Fruit fly (Drosophila melanogaster) whole organism, embryonic: ENCODE data around the gene CG10086.

Source experiments
- Blimp-1 ChIP-seq: fragments of 200-800 bp; sonication (Bioruptor generic); optimal IDR thresholded peaks from 3 replicates; lab custom pipeline; 2018; ENCODE audit warnings: missing biosample characterization, missing genetic modification characterization, mild to moderate bottlenecking, moderate library complexity, missing genetic modification reagents
- CG10543 ChIP-seq: fragments of 200-800 bp; sonication (Bioruptor generic); optimal IDR thresholded peaks from 3 replicates; lab custom pipeline; 2017; ENCODE audit warnings: missing biosample characterization, mild to moderate bottlenecking, missing genetic modification characterization, moderate library complexity
- CG11504 ChIP-seq: fragments of 200-800 bp; sonication (Bioruptor generic); optimal IDR thresholded peaks from 3 replicates; lab custom pipeline; 2019; ENCODE audit warnings: missing biosample characterization, mild to moderate bottlenecking, missing genetic modification characterization, moderate library complexity
- CG11696 ChIP-seq: fragments of 200-800 bp; sonication (Bioruptor generic); IDR thresholded peaks from 2 replicates; pipeline ENCODE4 v1.3.6; 2022; ENCODE audit warnings: missing biosample characterization, missing genetic modification characterization
- CG12659 ChIP-seq: fragments of 200-800 bp; sonication (Bioruptor generic); optimal IDR thresholded peaks from 3 replicates; lab custom pipeline; 2017; ENCODE audit warnings: mild to moderate bottlenecking, missing biosample characterization, missing genetic modification reagents, missing genetic modification characterization
- CG15011 ChIP-seq: fragments of 200-800 bp; sonication (Bioruptor generic); optimal IDR thresholded peaks from 3 replicates; lab custom pipeline; 2018; ENCODE audit warnings: missing biosample characterization, mild to moderate bottlenecking, missing genetic modification characterization
- CG15514 ChIP-seq: fragments of 200-800 bp; sonication (Bioruptor generic); optimal IDR thresholded peaks from 3 replicates; lab custom pipeline; 2017; ENCODE audit warnings: missing biosample characterization, missing genetic modification characterization, mild to moderate bottlenecking, moderate library complexity, missing genetic modification reagents
- CG16813 ChIP-seq: fragments of 200-800 bp; sonication (Bioruptor generic); IDR thresholded peaks from 3 replicates; pipeline ENCODE4 v1.3.6; 2022; ENCODE audit warnings: missing biosample characterization, missing genetic modification characterization; ENCODE audit not compliant: partially characterized antibody
- CG17829 ChIP-seq: fragments of 200-800 bp; optimal IDR thresholded peaks from 2 replicates; lab custom pipeline; 2019; ENCODE audit warnings: missing biosample characterization, mild to moderate bottlenecking, missing genetic modification characterization, moderate library complexity
- CG32767 ChIP-seq: fragments of 200-800 bp; sonication (Bioruptor generic); IDR thresholded peaks from 2 replicates; pipeline ENCODE4 v1.3.6; 2022; ENCODE audit warnings: missing biosample characterization, missing genetic modification characterization
- CG33213 ChIP-seq: fragments of 200-800 bp; sonication (Bioruptor generic); optimal IDR thresholded peaks from 3 replicates; lab custom pipeline; 2016; ENCODE audit warnings: missing biosample characterization, missing genetic modification characterization
- CG33557 ChIP-seq: fragments of 200-800 bp; sonication (Bioruptor generic); optimal IDR thresholded peaks from 2 replicates; lab custom pipeline; 2019; ENCODE audit warnings: missing biosample characterization, mild to moderate bottlenecking, missing genetic modification characterization, moderate library complexity
- CG4328 ChIP-seq: fragments of 200-800 bp; sonication (Bioruptor generic); optimal IDR thresholded peaks from 3 replicates; lab custom pipeline; 2017; ENCODE audit warnings: missing biosample characterization, missing genetic modification reagents, missing genetic modification characterization
- CG4707 ChIP-seq: fragments of 200-800 bp; sonication (Bioruptor generic); optimal IDR thresholded peaks from 2 replicates; lab custom pipeline; 2018; ENCODE audit warnings: missing biosample characterization, mild to moderate bottlenecking, missing genetic modification characterization, moderate library complexity
- CG6254 ChIP-seq: fragments of 200-800 bp; sonication (Bioruptor generic); optimal IDR thresholded peaks from 3 replicates; lab custom pipeline; 2017; ENCODE audit warnings: mild to moderate bottlenecking, missing biosample characterization, missing genetic modification reagents, missing genetic modification characterization
- CG6791 ChIP-seq: fragments of 200-800 bp; sonication (Bioruptor generic); IDR thresholded peaks from 3 replicates; pipeline ENCODE4 v1.3.6; 2022; ENCODE audit warnings: missing biosample characterization, missing genetic modification characterization; ENCODE audit not compliant: partially characterized antibody
- CG7271 ChIP-seq: fragments of 200-800 bp; sonication (Bioruptor generic); optimal IDR thresholded peaks from 2 replicates; lab custom pipeline; 2018; ENCODE audit warnings: missing biosample characterization, mild to moderate bottlenecking, missing genetic modification characterization, moderate library complexity
- CG8281 ChIP-seq: fragments of 200-800 bp; sonication (Bioruptor generic); optimal IDR thresholded peaks from 2 replicates; lab custom pipeline; 2018; ENCODE audit warnings: missing biosample characterization, mild to moderate bottlenecking, missing genetic modification characterization, moderate library complexity
- CG8765 ChIP-seq: fragments of 200-800 bp; sonication (Bioruptor generic); IDR thresholded peaks from 2 replicates; pipeline ENCODE4 v1.3.6; 2022; ENCODE audit warnings: missing biosample characterization, missing genetic modification characterization
- Dek ChIP-seq: fragments of 200-800 bp; sonication (Bioruptor generic); optimal IDR thresholded peaks from 3 replicates; lab custom pipeline; 2019; ENCODE audit warnings: missing biosample characterization, mild to moderate bottlenecking, missing genetic modification characterization, moderate library complexity
- Dip3 ChIP-seq: fragments of 200-800 bp; sonication (Bioruptor generic); optimal IDR thresholded peaks from 3 replicates; lab custom pipeline; 2016; ENCODE audit warnings: missing biosample characterization, missing genetic modification characterization
- Hand ChIP-seq: fragments of 200-800 bp; sonication (Bioruptor generic); optimal IDR thresholded peaks from 2 replicates; lab custom pipeline; 2017; ENCODE audit warnings: mild to moderate bottlenecking, missing biosample characterization, missing genetic modification reagents, missing genetic modification characterization
- Kr ChIP-seq: fragments of 200-800 bp; sonication (Bioruptor generic); optimal IDR thresholded peaks from 2 replicates; lab custom pipeline; 2017; ENCODE audit warnings: missing biosample characterization, mild to moderate bottlenecking, missing genetic modification characterization
- Lhr ChIP-seq: fragments of 200-800 bp; sonication (Bioruptor generic); optimal IDR thresholded peaks from 3 replicates; lab custom pipeline; 2017; ENCODE audit warnings: mild to moderate bottlenecking, missing biosample characterization, missing genetic modification reagents, missing genetic modification characterization
- Max ChIP-seq: fragments of 200-800 bp; sonication (Bioruptor generic); optimal IDR thresholded peaks from 2 replicates; lab custom pipeline; 2016; ENCODE audit warnings: missing biosample characterization, mild to moderate bottlenecking, missing genetic modification characterization
- Meics ChIP-seq: fragments of 200-800 bp; sonication (Bioruptor generic); optimal IDR thresholded peaks from 2 replicates; lab custom pipeline; 2017; ENCODE audit warnings: missing biosample characterization, mild to moderate bottlenecking, missing genetic modification characterization
- Nf-YA ChIP-seq: fragments of 200-800 bp; sonication (Bioruptor generic); IDR thresholded peaks from 2 replicates; pipeline ENCODE4 v1.3.6; 2022; ENCODE audit warnings: missing biosample characterization, missing genetic modification characterization
- Nf-YC ChIP-seq: fragments of 200-800 bp; optimal IDR thresholded peaks from 3 replicates; lab custom pipeline; 2019; ENCODE audit warnings: missing biosample characterization, mild to moderate bottlenecking, missing genetic modification characterization, moderate library complexity
- Pdp1 ChIP-seq, 2 experiments: fragments of 200-800 bp; sonication (Bioruptor generic); optimal IDR thresholded peaks; 3 replicates each; lab custom pipeline; 2016; ENCODE audit warnings: missing biosample characterization in 2 of 2, missing genetic modification characterization in 2 of 2, mild to moderate bottlenecking in 1 of 2, moderate library complexity in 1 of 2
- Usf ChIP-seq: fragments of 200-800 bp; sonication (Bioruptor generic); optimal IDR thresholded peaks from 2 replicates; lab custom pipeline; 2017; ENCODE audit warnings: missing genotype, missing biosample characterization, missing genetic modification characterization
- YL-1 ChIP-seq: fragments of 200-800 bp; sonication (Bioruptor generic); optimal IDR thresholded peaks from 3 replicates; lab custom pipeline; 2017; ENCODE audit warnings: missing biosample characterization, mild to moderate bottlenecking, missing genetic modification characterization
- ab ChIP-seq: fragments of 200-800 bp; sonication (Bioruptor generic); optimal IDR thresholded peaks from 2 replicates; lab custom pipeline; 2016; ENCODE audit warnings: missing biosample characterization, missing genetic modification characterization
- ap ChIP-seq: fragments of 200-800 bp; sonication (Bioruptor generic); IDR thresholded peaks from 2 replicates; pipeline ENCODE4 v1.3.6; 2022; ENCODE audit warnings: missing biosample characterization, missing genetic modification characterization
- ash1 ChIP-seq: fragments of 200-800 bp; sonication (Bioruptor generic); optimal IDR thresholded peaks from 2 replicates; lab custom pipeline; 2018; ENCODE audit warnings: missing biosample characterization, mild to moderate bottlenecking, missing genetic modification characterization
- bbx ChIP-seq: fragments of 200-800 bp; sonication (Bioruptor generic); IDR thresholded peaks from 2 replicates; pipeline ENCODE4 v1.3.6; 2022; ENCODE audit warnings: missing biosample characterization, missing genetic modification characterization; ENCODE audit not compliant: partially characterized antibody
- bcd ChIP-seq: fragments of 200-800 bp; sonication (Bioruptor generic); optimal IDR thresholded peaks from 2 replicates; lab custom pipeline; 2017; ENCODE audit warnings: missing biosample characterization, mild to moderate bottlenecking, missing genetic modification characterization
- cwo ChIP-seq: fragments of 200-800 bp; sonication (Bioruptor generic); optimal IDR thresholded peaks from 3 replicates; lab custom pipeline; 2017; ENCODE audit warnings: missing biosample characterization, missing genetic modification characterization, mild to moderate bottlenecking, moderate library complexity, missing genetic modification reagents
- esg ChIP-seq: fragments of 200-800 bp; sonication (Bioruptor generic); conservative IDR thresholded peaks from 2 replicates; pipeline ENCODE4 v1.3.6; 2022; ENCODE audit warnings: missing biosample characterization, missing genetic modification characterization
- gem ChIP-seq: fragments of 200-800 bp; sonication (Bioruptor generic); optimal IDR thresholded peaks from 2 replicates; lab custom pipeline; 2019; ENCODE audit warnings: missing biosample characterization, mild to moderate bottlenecking, missing genetic modification characterization, moderate library complexity
- gt ChIP-seq: fragments of 200-800 bp; sonication (Bioruptor generic); IDR thresholded peaks from 2 replicates; pipeline ENCODE4 v1.3.6; 2022; ENCODE audit warnings: missing biosample characterization, missing genetic modification characterization
- h ChIP-seq: fragments of >200 bp; optimal IDR thresholded peaks from 2 replicates; lab custom pipeline; 2017
- insv ChIP-seq, 2 experiments: fragments of 200-800 bp; sonication (Bioruptor generic); optimal IDR thresholded peaks; 3 replicates each; lab custom pipeline; 2016 to 2018; ENCODE audit warnings: missing biosample characterization in 2 of 2, missing genetic modification characterization in 2 of 2
- jumu ChIP-seq: fragments of 200-800 bp; sonication (Bioruptor generic); optimal IDR thresholded peaks from 3 replicates; lab custom pipeline; 2016; ENCODE audit warnings: missing biosample characterization, missing genetic modification characterization
- kni ChIP-seq: fragments of 200-800 bp; sonication (Bioruptor generic); optimal IDR thresholded peaks from 3 replicates; lab custom pipeline; 2017; ENCODE audit warnings: mild to moderate bottlenecking, missing biosample characterization, missing genetic modification reagents, missing genetic modification characterization
- maf-S ChIP-seq: fragments of 200-800 bp; sonication (Bioruptor generic); optimal IDR thresholded peaks from 2 replicates; lab custom pipeline; 2016; ENCODE audit warnings: missing biosample characterization, missing genetic modification characterization
- nmo ChIP-seq: fragments of 200-800 bp; sonication (Bioruptor generic); optimal IDR thresholded peaks from 2 replicates; lab custom pipeline; 2018; ENCODE audit warnings: missing biosample characterization, mild to moderate bottlenecking, missing genetic modification characterization, moderate library complexity
- nom ChIP-seq: fragments of 200-800 bp; sonication (Bioruptor generic); optimal IDR thresholded peaks from 2 replicates; lab custom pipeline; 2017; ENCODE audit warnings: missing biosample characterization, missing genetic modification characterization, mild to moderate bottlenecking, moderate library complexity, missing genetic modification reagents
- pros ChIP-seq: fragments of 200-800 bp; sonication (Bioruptor generic); optimal IDR thresholded peaks from 3 replicates; lab custom pipeline; 2019; ENCODE audit warnings: missing biosample characterization, mild to moderate bottlenecking, missing genetic modification characterization, moderate library complexity
- sens-2 ChIP-seq: fragments of 200-800 bp; sonication (Bioruptor generic); IDR thresholded peaks from 2 replicates; pipeline ENCODE4 v1.3.6; 2022; ENCODE audit warnings: missing biosample characterization, missing genetic modification characterization

CG10086 gene

dm6 chr3R:7813981-7814529 lies 23.6 kb downstream of the CG10086 start, which contains the start of gene CG34384 (continued):
- TF ChIP-seq CG6254 (GFP tag; lab: Kevin White, UChicago): peak; percentile 28
- no peak for TF ChIP-seq pros (GFP tag; lab: Kevin White, UChicago)
- no peak for TF ChIP-seq Nf-YA (GFP tag; lab: Robert Waterston, UW)
- TF ChIP-seq cwo: peak; percentile 69
- TF ChIP-seq Pdp1 (GFP tag; optimal IDR thresholded peaks at IDR 0.05; lab: Kevin White, UChicago): peak; percentile 21 to 51
- no peak for TF ChIP-seq ab (GFP tag; lab: Kevin White, UChicago)
- peak; percentile 45 for TF ChIP-seq jumu
- no peak for TF ChIP-seq nom
- TF ChIP-seq bcd (GFP tag; lab: Kevin White, UChicago): peak; percentile 64
- peak; percentile 84 for TF ChIP-seq CG10543 (GFP tag; lab: Kevin White, UChicago)
- peak; percentile 80 for TF ChIP-seq CG11504 (tag; lab: Kevin White, UChicago)
- TF ChIP-seq CG8281 (tag; lab: Kevin White, UChicago): peak; percentile 21
- TF ChIP-seq CG32767 (GFP tag; lab: Robert Waterston, UW): no peak
- TF ChIP-seq nmo (GFP tag; lab: Kevin White, UChicago): peak; percentile 62
- peak; percentile 39 for TF ChIP-seq Max
- TF ChIP-seq CG6791 (GFP tag; lab: Robert Waterston, UW): no peak
- no peak for TF ChIP-seq CG33557 (GFP tag; lab: Kevin White, UChicago)
- no peak for TF ChIP-seq sens-2 (GFP tag; lab: Robert Waterston, UW)
- TF ChIP-seq CG4328: peak; percentile 75
- TF ChIP-seq gt: no peak
- TF ChIP-seq CG7271 (tag; lab: Kevin White, UChicago): no peak
- TF ChIP-seq Nf-YC (tag; lab: Kevin White, UChicago): peak; percentile 66
- peak; percentile 13 for TF ChIP-seq Usf (GFP tag; lab: Kevin White, UChicago)
- no peak for TF ChIP-seq esg
- TF ChIP-seq bbx: no peak
- peak; percentile 15 for TF ChIP-seq kni
- TF ChIP-seq Kr: no peak
- TF ChIP-seq gem (tag; lab: Kevin White, UChicago): peak; percentile 65
- peak; percentile 32 for TF ChIP-seq maf-S (GFP tag; lab: Kevin White, UChicago)
- no peak for TF ChIP-seq ap (GFP tag; lab: Robert Waterston, UW)
- no peak for TF ChIP-seq YL-1 (GFP tag; lab: Kevin White, UChicago)
- peak; percentile 33 for TF ChIP-seq Dek
- TF ChIP-seq insv (GFP tag; optimal IDR thresholded peaks at IDR 0.05; lab: Kevin White, UChicago): peak in 1 of 2 experiments; percentile 28
- TF ChIP-seq Blimp-1 (GFP tag; lab: Kevin White, UChicago): peak; percentile 43
- TF ChIP-seq CG4707 (GFP tag; lab: Kevin White, UChicago): no peak
- TF ChIP-seq CG17829 (tag; lab: Kevin White, UChicago): peak; percentile 44
- TF ChIP-seq Hand (GFP tag; lab: Kevin White, UChicago): peak; percentile 66
- no peak for TF ChIP-seq CG11696 (GFP tag; lab: Robert Waterston, UW)
- TF ChIP-seq CG33213 (GFP tag; lab: Kevin White, UChicago): no peak
- TF ChIP-seq h (lab: Kevin White, UChicago): no peak
- TF ChIP-seq CG12659 (GFP tag; lab: Kevin White, UChicago): peak; percentile 66
- TF ChIP-seq CG16813 (GFP tag; lab: Robert Waterston, UW): no peak
- TF ChIP-seq Dip3 (GFP tag; lab: Kevin White, UChicago): no peak
- TF ChIP-seq Meics (GFP tag; lab: Kevin White, UChicago): peak; percentile 83
- TF ChIP-seq ash1 (GFP tag; lab: Kevin White, UChicago): no peak
- TF ChIP-seq CG15011 (GFP tag; lab: Kevin White, UChicago): peak; percentile 64
- peak; percentile 17; the same call in 1 of the 2 replicates for TF ChIP-seq CG8765 (GFP tag; lab: Robert Waterston, UW)
- peak; percentile 86 for TF ChIP-seq CG15514 (GFP tag; lab: Kevin White, UChicago)
- no peak for TF ChIP-seq Lhr (GFP tag; lab: Kevin White, UChicago)
